Worm (Caenorhabditis elegans): ENCODE results near the gene E02A10.3.

Gene E02A10.3

ce11 chrV:12596795-12597194 lies 17.4 kb downstream of the E02A10.3 start (continued):
- TF ChIP-seq cey-2 (tag; optimal IDR thresholded peaks at IDR 0.05; ENCODE audit: borderline replicate concordance, insufficient read depth) (no peak), daf-12 (tag; optimal IDR thresholded peaks at IDR 0.05) (no peak), R02D3.7 (tag; optimal IDR thresholded peaks at IDR 0.05) (no peak)

ce11 chrV:12599110-12599509 lies 19.7 kb downstream of the E02A10.3 start, which contains the start of the genes C14C10.10 and ril-2:
C14C10.10 (minus strand) TSS chrV:12599128.
ril-2 (minus strand) TSS chrV:12599157.
- TF ChIP-seq madf-5 (GFP tag; IDR thresholded peaks at IDR 0.05) = no peak
- peak; percentile 40 for TF ChIP-seq mes-2 (tag; optimal IDR thresholded peaks at IDR 0.05; ENCODE audit: poor library complexity, severe bottlenecking)
- TF ChIP-seq lsy-2 (tag; optimal IDR thresholded peaks at IDR 0.05) = peak in 1 of 2 experiments; percentile 32
- no peak for TF ChIP-seq F10B5.3 (tag; optimal IDR thresholded peaks at IDR 0.05)

ce11 chrV:12599510-12600242 lies 20.3 kb downstream of the E02A10.3 start, which contains the start of gene C14C10.5:
C14C10.5 (plus strand) TSS chrV:12600192.
- 0 out of 2 replicates have a peak, but pooled peaks have one; percentile 24 for TF ChIP-seq daf-19 (GFP tag; conservative IDR thresholded peaks at IDR 0.05)
- TF ChIP-seq mxl-3 (GFP tag; optimal IDR thresholded peaks at IDR 0.05) = peak; percentile 15
- TF ChIP-seq dmd-6 (GFP tag; IDR thresholded peaks at IDR 0.05) = no peak; the same call in 1 of the 2 replicates
- TF ChIP-seq vab-7 (GFP tag; IDR thresholded peaks at IDR 0.05) = no peak
- peak; percentile 48 for TF ChIP-seq dve-1 (tag; optimal IDR thresholded peaks at IDR 0.05; ENCODE audit: insufficient read depth)
- TF ChIP-seq daf-16 (GFP tag; optimal IDR thresholded peaks at IDR 0.05) = no peak
- peak; percentile 79 for TF ChIP-seq daf-16 (tag; optimal IDR thresholded peaks at IDR 0.05)
- TF ChIP-seq unc-130 (GFP tag; optimal IDR thresholded peaks at IDR 0.05) = no peak
- TF ChIP-seq ceh-44 (GFP tag; IDR thresholded peaks at IDR 0.05) = no peak
- TF ChIP-seq hlh-11 (tag; optimal IDR thresholded peaks at IDR 0.05) = peak; percentile 38
- TF ChIP-seq T20F7.1 (GFP tag; optimal IDR thresholded peaks at IDR 0.05) = peak; percentile 41
- TF ChIP-seq mes-2 (tag; optimal IDR thresholded peaks at IDR 0.05; ENCODE audit: poor library complexity, severe bottlenecking) = peak; percentile 27
- TF ChIP-seq mdl-1 (tag; optimal IDR thresholded peaks at IDR 0.05) = peak in 1 of 2 experiments; percentile 33

ce11 chrV:12601835-12602234 lies 22.4 kb downstream of the E02A10.3 start:
- no peak for TF ChIP-seq nhr-6 (tag; optimal IDR thresholded peaks at IDR 0.05)
- peak in 1 of 2 experiments; percentile 84 for TF ChIP-seq unc-62 (GFP tag; optimal IDR thresholded peaks at IDR 0.05 in 1 of 2)
- TF ChIP-seq unc-62 (tag; optimal IDR thresholded peaks at IDR 0.05) = no peak
- no peak for TF ChIP-seq nhr-10 (tag; optimal IDR thresholded peaks at IDR 0.05)
- peak; percentile 53 for TF ChIP-seq aha-1 (tag)
- no peak for TF ChIP-seq zag-1 (tag; optimal IDR thresholded peaks at IDR 0.05)
- TF ChIP-seq ceh-28 (tag; optimal IDR thresholded peaks at IDR 0.05) = no peak
- TF ChIP-seq T20F7.1 (GFP tag; optimal IDR thresholded peaks at IDR 0.05) = no peak
- no peak for TF ChIP-seq cey-2 (tag; optimal IDR thresholded peaks at IDR 0.05; ENCODE audit: borderline replicate concordance, insufficient read depth)
- TF ChIP-seq nhr-11 (tag; optimal IDR thresholded peaks at IDR 0.05) = no peak
- TF ChIP-seq Y5F2A.4 (GFP tag; optimal IDR thresholded peaks at IDR 0.05) = no peak
- TF ChIP-seq D1046.2 (GFP tag; IDR thresholded peaks at IDR 0.05) = no peak
- TF ChIP-seq nhr-42 (GFP tag; IDR thresholded peaks at IDR 0.05) = no peak

ce11 chrV:12607113-12607512 lies 27.7 kb downstream of the E02A10.3 start, which contains the start of gene erg-28:
erg-28 (plus strand) TSS chrV:12607413.
- TF ChIP-seq madf-9 (GFP tag; conservative IDR thresholded peaks at IDR 0.05) (no peak), D1046.2 (GFP tag; IDR thresholded peaks at IDR 0.05) (no peak), Y75B8A.6 (GFP tag; IDR thresholded peaks at IDR 0.05) (no peak), attf-4 (tag; optimal IDR thresholded peaks at IDR 0.05) (no peak), ZK337.2 (GFP tag; IDR thresholded peaks at IDR 0.05) (no peak), lin-38 (GFP tag; IDR thresholded peaks at IDR 0.05) (no peak), dmd-9 (GFP tag; IDR thresholded peaks at IDR 0.05) (no peak), tag-97 (GFP tag; IDR thresholded peaks at IDR 0.05) (no peak), F10B5.3 (tag; optimal IDR thresholded peaks at IDR 0.05) (no peak), T20F7.1 (GFP tag; optimal IDR thresholded peaks at IDR 0.05) (no peak), hlh-30 (tag; optimal IDR thresholded peaks at IDR 0.05; ENCODE audit: insufficient read depth) (no peak)

All from whole organism, L4 larva.